Fruit fly (Drosophila melanogaster): Measurements from ENCODE around the gene baz.

baz gene

DNA sequence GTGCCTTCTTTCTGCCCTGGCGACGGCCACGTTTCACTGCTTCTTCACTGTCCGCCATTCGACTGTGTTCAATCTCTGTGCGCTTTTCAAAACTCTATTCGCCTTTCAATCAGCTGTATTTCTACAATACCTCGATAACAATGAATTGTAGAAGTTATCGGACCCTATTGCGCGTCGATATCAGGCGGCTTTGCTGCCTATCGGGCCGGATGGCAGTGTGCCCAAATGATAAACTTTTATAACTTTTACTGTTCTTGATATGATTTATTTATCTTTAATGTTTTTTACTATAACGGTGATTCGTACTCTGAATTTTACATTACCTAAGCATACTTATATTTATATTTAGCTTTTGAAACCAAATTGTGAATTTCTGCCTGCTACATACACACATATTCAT is 85.0 kb downstream of the baz start, which contains the start of gene CG8915 (continued):
- TF ChIP-seq abd-A (tag; optimal IDR thresholded peaks at IDR 0.05) = no peak
- no peak for TF ChIP-seq dpn (GFP tag; optimal IDR thresholded peaks at IDR 0.05)
- no peak for TF ChIP-seq ham (GFP tag; IDR thresholded peaks at IDR 0.05)
- no peak for TF ChIP-seq CG4617 (GFP tag; optimal IDR thresholded peaks at IDR 0.05; ENCODE audit: borderline replicate concordance)
- TF ChIP-seq Hmx (GFP tag; optimal IDR thresholded peaks at IDR 0.05) = no peak
- TF ChIP-seq phol (tag; optimal IDR thresholded peaks at IDR 0.05) = peak; percentile 18
- TF ChIP-seq jigr1 (GFP tag; IDR thresholded peaks at IDR 0.05) = no peak
- no peak for TF ChIP-seq Aef1 (GFP tag; IDR thresholded peaks at IDR 0.05)
- no peak for TF ChIP-seq CG7372 (GFP tag; IDR thresholded peaks at IDR 0.05)
- no peak for TF ChIP-seq mld (GFP tag; IDR thresholded peaks at IDR 0.05; ENCODE audit: partially characterized antibody)
- peak; percentile 20 for TF ChIP-seq CG10267 (tag; optimal IDR thresholded peaks at IDR 0.05)
- TF ChIP-seq CG32772 (GFP tag; IDR thresholded peaks at IDR 0.05) = no peak
- no peak for TF ChIP-seq Dip2 (GFP tag; IDR thresholded peaks at IDR 0.05)
- TF ChIP-seq amos (GFP tag; IDR thresholded peaks at IDR 0.05; ENCODE audit: partially characterized antibody) = peak; percentile 47; the same call in 1 of the 2 replicates
- no peak for TF ChIP-seq Neu2 (GFP tag; optimal IDR thresholded peaks at IDR 0.05; ENCODE audit: borderline replicate concordance)
- no peak for TF ChIP-seq lmd (GFP tag; IDR thresholded peaks at IDR 0.05)
- no peak for TF ChIP-seq CG6272 (GFP tag; IDR thresholded peaks at IDR 0.05)

DNA sequence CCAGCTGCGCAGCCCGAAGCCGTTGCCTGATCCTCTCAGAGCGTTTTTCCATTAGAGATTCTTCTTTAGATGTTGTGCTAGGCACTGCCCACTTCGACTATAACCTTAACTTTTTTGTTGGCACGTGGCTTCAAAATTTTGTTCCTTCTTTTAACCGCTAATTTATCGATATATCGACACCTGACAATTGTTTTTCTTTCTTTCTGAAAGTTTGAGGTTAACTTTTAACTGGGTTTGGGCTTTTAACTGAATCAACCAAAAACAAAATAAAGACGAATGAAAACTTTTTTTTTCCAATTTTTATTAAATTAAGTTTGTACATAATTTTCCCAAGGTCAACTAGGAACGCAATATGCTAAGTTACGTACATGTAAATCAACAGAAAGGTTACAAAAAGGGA is 87.1 kb downstream of the baz start, which contains the start of gene CG42854:
Gene CG42854 (minus strand): TSS at position 101 of the 400 bp plus-strand sequence.
- peak; percentile 37 for TF ChIP-seq bigmax (GFP tag; optimal IDR thresholded peaks at IDR 0.05)
- no peak for TF ChIP-seq dmrt99B (tag; optimal IDR thresholded peaks at IDR 0.05)
- TF ChIP-seq Bgb (GFP tag; IDR thresholded peaks at IDR 0.05; ENCODE audit: partially characterized antibody) = 0 out of 2 replicates have a peak, but pooled peaks have one; percentile 11
- TF ChIP-seq dm (GFP tag; optimal IDR thresholded peaks at IDR 0.05) = peak; percentile 66
- no peak for TF ChIP-seq CG10431 (GFP tag; optimal IDR thresholded peaks at IDR 0.05)
- TF ChIP-seq BEAF-32 (GFP tag; optimal IDR thresholded peaks at IDR 0.05) = peak; percentile 10

DNA sequence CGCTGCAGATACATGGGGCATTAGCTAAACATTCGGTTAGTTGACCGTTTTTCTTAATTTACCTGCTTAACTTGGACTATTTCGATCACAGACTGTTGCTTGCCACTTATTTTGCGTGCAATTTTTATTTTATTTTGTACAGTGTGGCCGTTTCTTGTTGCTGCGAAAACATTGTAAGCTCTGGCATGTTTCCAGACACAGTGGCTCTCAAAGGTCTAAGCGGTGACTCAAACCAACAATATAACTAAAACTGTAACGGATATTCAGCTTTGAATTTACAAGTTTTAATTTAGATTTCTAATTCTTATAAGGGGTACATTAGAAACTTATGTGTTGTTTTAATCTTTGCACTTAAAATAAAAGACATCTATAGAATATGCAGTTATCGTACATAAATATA is 89.5 kb downstream of the baz start, which contains the start of gene CG8675:
Gene CG8675 (minus strand): TSS at position 177 of the 400 bp plus-strand sequence.
- TF ChIP-seq CG15514 (GFP tag; optimal IDR thresholded peaks at IDR 0.05) (peak; percentile 26), pzg (GFP tag; optimal IDR thresholded peaks at IDR 0.05) (peak; percentile 61), CG6654 (GFP tag; optimal IDR thresholded peaks at IDR 0.05) (peak; percentile 99), pros (GFP tag; optimal IDR thresholded peaks at IDR 0.05) (no peak), knrl (GFP tag; IDR thresholded peaks at IDR 0.05; ENCODE audit: partially characterized antibody) (peak; percentile 46; the same call in 2 of the 3 replicates), Six4 (GFP tag; optimal IDR thresholded peaks at IDR 0.05) (no peak), Sry-δ (GFP tag; optimal IDR thresholded peaks at IDR 0.05) (peak; percentile 14), CG32767 (GFP tag; IDR thresholded peaks at IDR 0.05) (no peak), CG1603 (tag; optimal IDR thresholded peaks at IDR 0.05) (peak; percentile 50), gfzf (GFP tag; optimal IDR thresholded peaks at IDR 0.05) (peak; percentile 92), CG7786 (GFP tag; optimal IDR thresholded peaks at IDR 0.05) (no peak), trem (tag; optimal IDR thresholded peaks at IDR 0.05) (peak; percentile 4), Med (GFP tag) (peak; percentile 70), Dbx (GFP tag; IDR thresholded peaks at IDR 0.05) (no peak), phol (tag; optimal IDR thresholded peaks at IDR 0.05) (peak; percentile 15), Scr (GFP tag; IDR thresholded peaks at IDR 0.05; ENCODE audit: partially characterized antibody) (0 out of 2 replicates have a peak, but pooled peaks have one; percentile 27), HmgZ (tag; optimal IDR thresholded peaks at IDR 0.05) (peak; percentile 40), Bgb (GFP tag; IDR thresholded peaks at IDR 0.05; ENCODE audit: partially characterized antibody) (0 out of 2 replicates have a peak, but pooled peaks have one; percentile 27), Hey (tag; optimal IDR thresholded peaks at IDR 0.05) (peak; percentile 18), CG2199 (GFP tag; IDR thresholded peaks at IDR 0.05) (no peak), CG2712 (tag; optimal IDR thresholded peaks at IDR 0.05) (peak; percentile 16), CG9797 (GFP tag; optimal IDR thresholded peaks at IDR 0.05) (peak; percentile 56), CG14710 (tag; optimal IDR thresholded peaks at IDR 0.05) (peak; percentile 32), pita (GFP tag; optimal IDR thresholded peaks at IDR 0.05) (peak; percentile 64), CG4424 (GFP tag; optimal IDR thresholded peaks at IDR 0.05) (no peak), CG17186 (GFP tag; optimal IDR thresholded peaks at IDR 0.05) (peak; percentile 17), cad (GFP tag; optimal IDR thresholded peaks at IDR 0.05) (peak; percentile 81)

All from whole organism, embryonic.